Fruit fly (Drosophila melanogaster) whole organism, prepupa: Measurements from ENCODE around the gene BCAS2.
A peak's percentile ranks its signal among the peaks of the same experiment; 100 is the strongest.

Experiments used
- Blimp-1 ChIP-seq: fragments of 200-800 bp; sonication (Bioruptor generic); optimal IDR thresholded peaks from 3 replicates; lab custom pipeline; 2017; ENCODE audit warnings: missing biosample characterization, missing genetic modification characterization, mild to moderate bottlenecking, moderate library complexity, missing genetic modification reagents
- CG10631 ChIP-seq: fragments of 200-800 bp; sonication (Bioruptor generic); optimal IDR thresholded peaks from 2 replicates; lab custom pipeline; 2016; ENCODE audit warnings: missing biosample characterization, missing genetic modification characterization
- CG10669 ChIP-seq: fragments of 200-800 bp; sonication (Bioruptor generic); optimal IDR thresholded peaks from 3 replicates; lab custom pipeline; 2018; ENCODE audit warnings: missing biosample characterization, mild to moderate bottlenecking, missing genetic modification characterization, moderate library complexity
- CG11762 ChIP-seq: fragments of 200-800 bp; sonication (Bioruptor generic); optimal IDR thresholded peaks from 3 replicates; lab custom pipeline; 2016; ENCODE audit warnings: missing biosample characterization, missing genetic modification characterization; ENCODE audit not compliant: insufficient read depth
- CG11902 ChIP-seq: fragments of 200-800 bp; sonication (Bioruptor generic); optimal IDR thresholded peaks from 3 replicates; lab custom pipeline; 2016; ENCODE audit warnings: missing biosample characterization, missing genetic modification characterization
- CG15336 ChIP-seq: fragments of 200-800 bp; sonication (Bioruptor generic); IDR thresholded peaks from 2 replicates; pipeline ENCODE4 v1.3.6; 2022; ENCODE audit warnings: missing biosample characterization, missing genetic modification characterization
- CG1621 ChIP-seq: fragments of 200-800 bp; sonication (Bioruptor generic); optimal IDR thresholded peaks from 3 replicates; lab custom pipeline; 2018; ENCODE audit warnings: missing biosample characterization, mild to moderate bottlenecking, missing genetic modification characterization
- CG16779 ChIP-seq: fragments of 200-800 bp; sonication (Bioruptor generic); optimal IDR thresholded peaks from 3 replicates; lab custom pipeline; 2017; ENCODE audit warnings: missing biosample characterization, mild to moderate bottlenecking, missing genetic modification characterization
- CG3032 ChIP-seq: fragments of 200-800 bp; optimal IDR thresholded peaks from 2 replicates; lab custom pipeline; 2019; ENCODE audit warnings: missing biosample characterization, mild to moderate bottlenecking, missing genetic modification characterization, moderate library complexity
- CG31627 ChIP-seq: fragments of 200-800 bp; sonication (Bioruptor generic); optimal IDR thresholded peaks from 3 replicates; lab custom pipeline; 2016; ENCODE audit warnings: missing biosample characterization, missing genetic modification characterization
- CG32006 ChIP-seq: fragments of 200-800 bp; sonication (Bioruptor generic); optimal IDR thresholded peaks from 3 replicates; lab custom pipeline; 2017; ENCODE audit warnings: missing biosample characterization, mild to moderate bottlenecking, missing genetic modification characterization
- CG34406 ChIP-seq: fragments of 200-800 bp; sonication (Bioruptor generic); optimal IDR thresholded peaks from 3 replicates; lab custom pipeline; 2016; ENCODE audit warnings: missing biosample characterization, missing genetic modification characterization
- CG3919 ChIP-seq: fragments of 200-800 bp; sonication (Bioruptor generic); optimal IDR thresholded peaks from 3 replicates; lab custom pipeline; 2016; ENCODE audit warnings: missing biosample characterization, missing genetic modification characterization
- CG4318 ChIP-seq: fragments of 200-800 bp; sonication (Bioruptor generic); optimal IDR thresholded peaks from 3 replicates; lab custom pipeline; 2017; ENCODE audit warnings: missing biosample characterization, mild to moderate bottlenecking, missing genetic modification characterization
- CG6276 ChIP-seq: fragments of 200-800 bp; sonication (Bioruptor generic); optimal IDR thresholded peaks from 2 replicates; lab custom pipeline; 2017; ENCODE audit warnings: missing biosample characterization, mild to moderate bottlenecking, missing genetic modification characterization
- CG6792 ChIP-seq: fragments of 200-800 bp; sonication (Bioruptor generic); optimal IDR thresholded peaks from 3 replicates; lab custom pipeline; 2016; ENCODE audit warnings: missing biosample characterization, missing genetic modification characterization
- CG6808 ChIP-seq: fragments of 200-800 bp; sonication (Bioruptor generic); optimal IDR thresholded peaks from 3 replicates; lab custom pipeline; 2017; ENCODE audit warnings: missing biosample characterization, missing genetic modification characterization, mild to moderate bottlenecking, moderate library complexity, missing genetic modification reagents
- CG6854 ChIP-seq: fragments of 200-800 bp; sonication (Bioruptor generic); optimal IDR thresholded peaks from 2 replicates; lab custom pipeline; 2017; ENCODE audit warnings: missing biosample characterization, mild to moderate bottlenecking, missing genetic modification characterization
- CG8319 ChIP-seq: fragments of 200-800 bp; sonication (Bioruptor generic); optimal IDR thresholded peaks from 3 replicates; lab custom pipeline; 2016; ENCODE audit warnings: missing biosample characterization, missing genetic modification characterization
- CG8632 ChIP-seq: fragments of 200-800 bp; sonication (Bioruptor generic); optimal IDR thresholded peaks from 3 replicates; lab custom pipeline; 2016; ENCODE audit warnings: missing biosample characterization, missing genetic modification characterization
- CG9139 ChIP-seq: fragments of 200-800 bp; sonication (Bioruptor generic); optimal IDR thresholded peaks from 3 replicates; lab custom pipeline; 2017; ENCODE audit warnings: missing biosample characterization, mild to moderate bottlenecking, missing genetic modification characterization
- Eip75B ChIP-seq: fragments of 200-800 bp; sonication (Bioruptor generic); optimal IDR thresholded peaks from 3 replicates; lab custom pipeline; 2016; ENCODE audit warnings: missing biosample characterization, missing genetic modification characterization
- Eip78C ChIP-seq: fragments of 200-800 bp; sonication (Bioruptor generic); peaks from one replicate; lab custom pipeline; 2016; ENCODE audit warnings: missing biosample characterization, missing genetic modification characterization
- Ets21C ChIP-seq: fragments of 200-800 bp; sonication (Bioruptor generic); optimal IDR thresholded peaks from 3 replicates; lab custom pipeline; 2016; ENCODE audit warnings: missing biosample characterization, missing genetic modification characterization
- Ets96B ChIP-seq: fragments of 200-800 bp; optimal IDR thresholded peaks from 2 replicates; lab custom pipeline; 2019; ENCODE audit warnings: missing biosample characterization, mild to moderate bottlenecking, missing genetic modification characterization, moderate library complexity
- Gug ChIP-seq: fragments of 200-800 bp; sonication (Bioruptor generic); IDR thresholded peaks from 2 replicates; pipeline ENCODE4 v1.3.6; 2022; ENCODE audit warnings: missing biosample characterization, missing genetic modification characterization
- Hr39 ChIP-seq: fragments of 200-800 bp; sonication (Bioruptor generic); optimal IDR thresholded peaks from 2 replicates; lab custom pipeline; 2016; ENCODE audit warnings: missing biosample characterization, missing genetic modification characterization
- Hr4 ChIP-seq: fragments of 200-800 bp; sonication (Bioruptor generic); optimal IDR thresholded peaks from 3 replicates; lab custom pipeline; 2016; ENCODE audit warnings: missing biosample characterization, missing genetic modification characterization
- Lpt ChIP-seq: fragments of 200-800 bp; sonication (Bioruptor generic); optimal IDR thresholded peaks from 3 replicates; lab custom pipeline; 2016; ENCODE audit warnings: missing biosample characterization, missing genetic modification characterization
- Met ChIP-seq: fragments of 200-800 bp; sonication (Bioruptor generic); optimal IDR thresholded peaks from 3 replicates; lab custom pipeline; 2016; ENCODE audit warnings: missing biosample characterization, missing genetic modification characterization
- OdsH ChIP-seq: fragments of 200-800 bp; sonication (Bioruptor generic); optimal IDR thresholded peaks from 3 replicates; lab custom pipeline; 2016; ENCODE audit warnings: missing biosample characterization, missing genetic modification characterization
- Smox ChIP-seq: fragments of 200-800 bp; sonication (Bioruptor generic); optimal IDR thresholded peaks from 3 replicates; lab custom pipeline; 2016; ENCODE audit warnings: missing biosample characterization, missing genetic modification characterization
- Sox102F ChIP-seq: fragments of 200-800 bp; sonication (Bioruptor generic); optimal IDR thresholded peaks from 2 replicates; lab custom pipeline; 2016; ENCODE audit warnings: missing biosample characterization, mild to moderate bottlenecking, missing genetic modification characterization
- Sox14 ChIP-seq: fragments of 200-800 bp; sonication (Bioruptor generic); optimal IDR thresholded peaks from 3 replicates; lab custom pipeline; 2016; ENCODE audit warnings: missing biosample characterization, missing genetic modification characterization
- achi ChIP-seq: fragments of 200-800 bp; sonication (Bioruptor generic); optimal IDR thresholded peaks from 3 replicates; lab custom pipeline; 2016; ENCODE audit warnings: missing biosample characterization, missing genetic modification characterization
- acj6 ChIP-seq: fragments of 200-800 bp; sonication (Bioruptor generic); optimal IDR thresholded peaks from 3 replicates; lab custom pipeline; 2016; ENCODE audit warnings: missing biosample characterization, missing genetic modification characterization
- cyc ChIP-seq: fragments of 200-800 bp; sonication (Bioruptor generic); optimal IDR thresholded peaks from 3 replicates; lab custom pipeline; 2016; ENCODE audit warnings: missing biosample characterization, missing genetic modification characterization
- dsx ChIP-seq: fragments of 200-800 bp; optimal IDR thresholded peaks from 3 replicates; lab custom pipeline; 2019; ENCODE audit warnings: missing biosample characterization, mild to moderate bottlenecking, missing genetic modification characterization, moderate library complexity; ENCODE audit not compliant: poor library complexity, severe bottlenecking
- eg ChIP-seq: fragments of 200-800 bp; sonication (Bioruptor generic); IDR thresholded peaks from 3 replicates; pipeline ENCODE4 v1.3.6; 2022; ENCODE audit warnings: missing biosample characterization, missing genetic modification characterization
- esn ChIP-seq: fragments of 200-800 bp; sonication (Bioruptor generic); optimal IDR thresholded peaks from 2 replicates; lab custom pipeline; 2016; ENCODE audit warnings: missing biosample characterization, mild to moderate bottlenecking, missing genetic modification characterization, moderate library complexity
- fd59A ChIP-seq: fragments of 200-800 bp; sonication (Bioruptor generic); optimal IDR thresholded peaks from 2 replicates; lab custom pipeline; 2017; ENCODE audit warnings: missing biosample characterization, mild to moderate bottlenecking, missing genetic modification characterization, missing genetic modification reagents
- fd85E ChIP-seq: fragments of 200-800 bp; sonication (Bioruptor generic); optimal IDR thresholded peaks from 3 replicates; lab custom pipeline; 2016; ENCODE audit warnings: missing biosample characterization, missing genetic modification characterization
- fkh ChIP-seq: fragments of 200-800 bp; sonication (Bioruptor generic); optimal IDR thresholded peaks from 3 replicates; lab custom pipeline; 2017; ENCODE audit warnings: missing biosample characterization, mild to moderate bottlenecking, missing genetic modification characterization, moderate library complexity
- lz ChIP-seq: fragments of 200-800 bp; sonication (Bioruptor generic); optimal IDR thresholded peaks from 3 replicates; lab custom pipeline; 2016; ENCODE audit warnings: missing biosample characterization, missing genetic modification characterization
- pdm3 ChIP-seq: fragments of 200-800 bp; sonication (Bioruptor generic); optimal IDR thresholded peaks from 3 replicates; lab custom pipeline; 2016; ENCODE audit warnings: missing biosample characterization, missing genetic modification characterization
- salr ChIP-seq, 2 experiments: fragments of 200-800 bp; sonication (Bioruptor generic); optimal IDR thresholded peaks; 3 replicates each; lab custom pipeline; 2016 to 2018; ENCODE audit warnings: missing biosample characterization in 2 of 2, missing genetic modification characterization in 2 of 2, mild to moderate bottlenecking in 1 of 2
- spab ChIP-seq: fragments of 200-800 bp; sonication (Bioruptor generic); optimal IDR thresholded peaks from 2 replicates; lab custom pipeline; 2017; ENCODE audit warnings: missing biosample characterization, mild to moderate bottlenecking, missing genetic modification characterization, missing genetic modification reagents
- ss ChIP-seq, 2 experiments: fragments of 200-800 bp; sonication (Bioruptor generic); optimal IDR thresholded peaks; 2 replicates in 1 of 2; 3 replicates in 1 of 2; lab custom pipeline; 2017 to 2018; ENCODE audit warnings: mild to moderate bottlenecking in 2 of 2, missing biosample characterization in 2 of 2, missing genetic modification characterization in 2 of 2, moderate library complexity in 1 of 2
- svp ChIP-seq: fragments of 200-800 bp; sonication (Bioruptor generic); peaks from one replicate; lab custom pipeline; 2016; ENCODE audit warnings: missing biosample characterization, missing genetic modification characterization
- topi ChIP-seq: fragments of 200-800 bp; sonication (Bioruptor generic); optimal IDR thresholded peaks from 3 replicates; lab custom pipeline; 2016; ENCODE audit warnings: missing biosample characterization, missing genetic modification characterization
- vri ChIP-seq: fragments of 200-800 bp; sonication (Bioruptor generic); optimal IDR thresholded peaks from 3 replicates; lab custom pipeline; 2016; ENCODE audit warnings: missing biosample characterization, mild to moderate bottlenecking, missing genetic modification characterization

The BCAS2 gene

dm6 chr3R:27916355-27917019 is 5.7 kb downstream of the BCAS2 start, which contains the start of the genes CG5003 and mRpS22:
TSS of gene CG5003 (minus strand) at chr3R:27916516.
TSS of gene mRpS22 (plus strand) at chr3R:27916908.
- TF ChIP-seq topi (GFP tag; lab: Kevin White, UChicago): peak; percentile 59
- TF ChIP-seq Eip75B (GFP tag; lab: Kevin White, UChicago): peak; percentile 48
- TF ChIP-seq pdm3 (GFP tag; lab: Kevin White, UChicago): peak; percentile 56
- peak; percentile 32 for TF ChIP-seq CG10669 (GFP tag; lab: Kevin White, UChicago)
- 0 out of 3 replicates have a peak, but pooled peaks have one; percentile 50 for TF ChIP-seq eg
- no peak for TF ChIP-seq CG6276 (GFP tag; lab: Kevin White, UChicago)
- peak; percentile 52 for TF ChIP-seq CG11902 (GFP tag; lab: Kevin White, UChicago)
- peak; percentile 58 for TF ChIP-seq acj6
- peak; percentile 59 for TF ChIP-seq lz
- peak; percentile 49 for TF ChIP-seq cyc (GFP tag; lab: Kevin White, UChicago)
- TF ChIP-seq fd59A (GFP tag; lab: Kevin White, UChicago): no peak
- TF ChIP-seq achi (GFP tag; lab: Kevin White, UChicago): peak; percentile 57
- peak; percentile 49 for TF ChIP-seq Sox14 (GFP tag; lab: Kevin White, UChicago)
- TF ChIP-seq CG32006 (GFP tag; lab: Kevin White, UChicago): peak; percentile 66
- peak; percentile 12 for TF ChIP-seq Ets96B (tag; lab: Kevin White, UChicago)
- TF ChIP-seq Blimp-1 (GFP tag; lab: Kevin White, UChicago): no peak
- peak; percentile 29 for TF ChIP-seq CG6792
- TF ChIP-seq CG8632: no peak
- no peak for TF ChIP-seq spab (GFP tag; lab: Kevin White, UChicago)
- TF ChIP-seq dsx (GFP tag; lab: Kevin White, UChicago): no peak
- peak; percentile 31; the same call in 1 of the 2 replicates for TF ChIP-seq Gug
- peak; percentile 81 for TF ChIP-seq Eip78C (GFP tag; lab: Kevin White, UChicago)
- TF ChIP-seq CG34406: peak; percentile 53
- no peak for TF ChIP-seq CG4318
- peak; percentile 67 for TF ChIP-seq Hr4 (GFP tag; lab: Kevin White, UChicago)
- no peak for TF ChIP-seq vri (GFP tag; lab: Kevin White, UChicago)
- peak; percentile 56 for TF ChIP-seq CG11762 (GFP tag; lab: Kevin White, UChicago)
- TF ChIP-seq svp: peak; percentile 64
- TF ChIP-seq CG3919: peak; percentile 66
- TF ChIP-seq CG6854 (GFP tag; lab: Kevin White, UChicago): no peak
- TF ChIP-seq CG8319: peak; percentile 12
- peak; percentile 54 for TF ChIP-seq Hr39 (GFP tag; lab: Kevin White, UChicago)
- peak; percentile 54 for TF ChIP-seq Ets21C
- TF ChIP-seq ss (GFP tag; optimal IDR thresholded peaks at IDR 0.05; lab: Kevin White, UChicago): peak in 1 of 2 experiments; percentile 52
- TF ChIP-seq CG6808 (GFP tag; lab: Kevin White, UChicago): peak; percentile 44
- TF ChIP-seq CG16779 (tag; lab: Kevin White, UChicago): no peak
- no peak for TF ChIP-seq CG15336 (GFP tag; lab: Robert Waterston, UW)
- peak; percentile 61 for TF ChIP-seq CG3032 (tag; lab: Kevin White, UChicago)
- TF ChIP-seq fkh (GFP tag; lab: Kevin White, UChicago): peak; percentile 51
- no peak for TF ChIP-seq fd85E
- peak in 1 of 2 experiments; percentile 59 for TF ChIP-seq salr (GFP tag; optimal IDR thresholded peaks at IDR 0.05; lab: Kevin White, UChicago)
- no peak for TF ChIP-seq CG9139 (GFP tag; lab: Kevin White, UChicago)
- TF ChIP-seq CG10631 (GFP tag; lab: Kevin White, UChicago): peak; percentile 79
- peak; percentile 11 for TF ChIP-seq Lpt (GFP tag; lab: Kevin White, UChicago)
- peak; percentile 74 for TF ChIP-seq esn (GFP tag; lab: Kevin White, UChicago)
- TF ChIP-seq Smox: peak; percentile 56
- TF ChIP-seq OdsH: peak; percentile 68
- TF ChIP-seq CG31627 (GFP tag; lab: Kevin White, UChicago): peak; percentile 65
- peak; percentile 46 for TF ChIP-seq Sox102F (GFP tag; lab: Kevin White, UChicago)
- TF ChIP-seq Met: peak; percentile 60
- TF ChIP-seq CG1621: no peak
